Fruit fly (Drosophila melanogaster) S2 (cell line): ENCODE data around the gene CG13996.

Source experiments
- CG8478 ChIP-seq: fragments of >200 bp; optimal IDR thresholded peaks from 2 replicates; lab custom pipeline; 2018
- CTCF ChIP-seq, 2 experiments: fragments of >200 bp; optimal IDR thresholded peaks; 2 replicates each; lab custom pipeline; 2018

dm6 chr2L:5990447-5990846 is 30.2 kb upstream of the CG13996 start:
- TF ChIP-seq CG8478 (no peak), CTCF (optimal IDR thresholded peaks at IDR 0.05; lab: Kevin White, UChicago) (no peak)
